Fruit fly (Drosophila melanogaster) S2 (cell line): Measurements from ENCODE around the gene hry.

Experiments used
- CG8478 ChIP-seq: fragments of >200 bp; optimal IDR thresholded peaks from 2 replicates; lab custom pipeline; 2018
- CTCF ChIP-seq, 2 experiments: fragments of >200 bp; optimal IDR thresholded peaks; 2 replicates each; lab custom pipeline; 2018

DNA sequence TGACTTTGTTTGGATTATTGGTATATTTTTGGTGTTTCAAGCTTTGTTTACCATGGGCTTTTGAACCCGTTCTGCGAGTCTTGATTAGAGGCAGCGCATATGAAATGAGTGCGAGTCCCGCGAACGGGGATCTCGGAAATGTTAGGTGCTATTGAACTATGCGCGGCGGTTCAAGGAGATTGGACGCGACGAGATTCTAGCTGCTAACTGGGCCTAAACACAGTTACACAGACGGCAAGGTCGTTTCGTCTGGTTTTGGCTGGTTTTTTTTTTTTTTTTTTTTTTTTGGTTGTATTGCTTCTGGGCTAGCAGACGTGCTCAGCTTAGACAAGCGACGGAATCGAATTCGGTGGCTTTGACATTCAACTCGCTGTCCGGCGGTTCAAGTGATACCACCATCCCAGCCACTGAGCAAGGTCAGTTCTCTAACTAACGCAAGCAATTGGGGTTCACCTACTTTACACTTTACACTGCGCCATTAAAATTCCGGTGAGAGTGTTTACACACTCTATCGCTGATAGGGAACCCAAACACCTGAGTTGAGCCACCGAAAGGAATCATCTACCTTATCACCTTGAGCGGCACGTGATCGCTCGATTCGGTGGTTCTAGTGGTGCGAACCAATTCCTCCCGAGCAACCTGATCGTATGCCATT, 6.5 kb downstream of the hry start:
- TF ChIP-seq CG8478 (lab: Kevin White, UChicago): no peak
- no peak for TF ChIP-seq CTCF (optimal IDR thresholded peaks at IDR 0.05; lab: Kevin White, UChicago)
